Fruit fly (Drosophila melanogaster): Measurements from ENCODE around the gene CG5877.

DNA sequence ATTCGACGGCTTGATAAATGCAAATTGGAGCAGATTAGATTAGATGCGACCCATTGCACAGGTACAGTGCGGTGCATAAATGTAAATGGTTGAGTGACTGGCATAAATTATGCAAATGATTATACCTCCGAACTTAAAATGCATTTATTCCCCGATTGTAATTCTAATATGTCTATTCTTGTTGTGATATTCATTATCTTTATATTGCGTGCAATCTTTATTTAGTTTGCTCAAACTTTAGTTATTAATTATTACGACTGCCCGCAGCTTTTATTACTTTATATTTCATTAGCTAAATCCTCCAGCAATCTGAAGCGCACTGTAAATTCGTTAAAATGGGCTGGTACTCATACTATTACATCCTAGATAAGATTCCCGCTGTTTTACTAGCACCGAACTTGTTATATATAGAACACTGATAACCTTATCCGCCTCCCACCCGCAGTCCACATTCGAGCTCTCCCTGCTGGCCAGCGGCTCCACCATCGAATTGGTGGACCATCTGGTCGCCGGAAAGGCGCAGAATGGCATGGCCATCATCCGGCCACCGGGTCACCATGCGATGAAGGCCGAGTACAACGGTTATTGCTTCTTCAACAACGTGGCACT lies 43.1 kb downstream of the CG5877 start:
- TF ChIP-seq CG4820 (GFP tag; optimal IDR thresholded peaks at IDR 0.05) (no peak), lbe (GFP tag; optimal IDR thresholded peaks at IDR 0.05) (no peak), yki (optimal IDR thresholded peaks at IDR 0.05) (no peak)

All from whole organism, embryonic.